Fruit fly (Drosophila melanogaster): ENCODE data around the gene holn1.

Gene holn1

DNA sequence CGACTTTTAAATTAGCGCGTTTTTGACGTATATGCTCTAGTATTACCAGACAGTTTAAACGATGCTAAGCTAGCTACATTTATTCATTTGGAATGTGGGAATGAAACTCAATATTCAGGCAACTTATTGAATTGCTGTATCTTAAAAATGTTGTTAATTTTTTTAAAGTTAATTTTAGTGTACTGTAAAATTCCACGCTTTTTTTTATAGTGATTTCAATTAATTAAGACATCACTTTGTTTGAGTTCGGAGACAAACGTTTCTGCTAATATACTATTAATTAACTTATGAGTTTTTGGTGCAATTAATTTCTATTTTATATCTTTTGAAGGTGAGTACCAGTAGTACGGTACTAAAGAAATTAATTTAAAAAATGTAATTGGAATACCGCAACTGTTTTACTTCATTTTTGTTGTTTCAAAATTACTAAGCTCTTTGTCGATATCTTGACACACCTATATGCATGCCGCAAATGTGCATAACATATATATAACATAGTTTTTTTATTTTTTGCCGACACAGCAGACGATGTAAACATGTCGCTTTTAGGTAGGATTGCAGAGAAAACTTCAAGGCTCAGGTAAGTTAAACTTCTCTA lies 49.5 kb upstream of the holn1 start, which contains the start of the genes Cdk1 and mRpS7 (continued):
- TF ChIP-seq lz (GFP tag; optimal IDR thresholded peaks at IDR 0.05) = peak; percentile 61
- TF ChIP-seq salr (GFP tag; optimal IDR thresholded peaks at IDR 0.05) = peak in 1 of 2 experiments; percentile 69
- TF ChIP-seq CG31627 (GFP tag; optimal IDR thresholded peaks at IDR 0.05) = peak; percentile 74
- no peak for TF ChIP-seq spab (GFP tag; optimal IDR thresholded peaks at IDR 0.05)
- TF ChIP-seq pdm3 (GFP tag; optimal IDR thresholded peaks at IDR 0.05) = peak; percentile 78

DNA sequence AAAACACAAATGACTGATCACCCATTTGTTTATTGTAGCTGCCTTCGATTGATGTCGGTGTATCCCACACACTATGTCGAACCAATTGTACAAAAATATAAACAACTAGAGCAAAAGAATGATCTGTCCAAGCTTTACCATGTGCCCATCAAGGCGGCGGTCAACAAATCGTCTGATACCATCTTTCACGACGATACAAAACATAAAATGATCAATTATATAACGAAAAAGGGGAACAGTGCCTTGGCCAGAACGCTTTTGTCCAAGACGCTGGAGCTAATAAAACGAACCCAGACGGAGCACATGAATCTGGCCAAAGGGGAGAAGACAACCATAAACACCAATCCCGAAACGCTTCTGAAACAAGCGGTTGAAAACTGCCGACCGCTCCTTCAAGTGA lies 49.0 kb upstream of the holn1 start:
- no peak for TF ChIP-seq ss (GFP tag; optimal IDR thresholded peaks at IDR 0.05)
- no peak for TF ChIP-seq topi (GFP tag; optimal IDR thresholded peaks at IDR 0.05)

- TF ChIP-seq Ets96B (tag; optimal IDR thresholded peaks at IDR 0.05) (peak; percentile 24), pdm3 (GFP tag; optimal IDR thresholded peaks at IDR 0.05) (peak; percentile 73), CG3032 (tag; optimal IDR thresholded peaks at IDR 0.05) (peak; percentile 61), CG34406 (GFP tag; optimal IDR thresholded peaks at IDR 0.05) (no peak), Hr4 (GFP tag; optimal IDR thresholded peaks at IDR 0.05) (peak; percentile 54), CG11762 (GFP tag; optimal IDR thresholded peaks at IDR 0.05; ENCODE audit: insufficient read depth) (no peak), CG7368 (GFP tag; optimal IDR thresholded peaks at IDR 0.05) (peak; percentile 24), Sox102F (GFP tag; optimal IDR thresholded peaks at IDR 0.05) (peak; percentile 4), net (GFP tag; optimal IDR thresholded peaks at IDR 0.05) (peak; percentile 23), CG6854 (GFP tag; optimal IDR thresholded peaks at IDR 0.05) (no peak), CG10631 (GFP tag; optimal IDR thresholded peaks at IDR 0.05) (no peak), topi (GFP tag; optimal IDR thresholded peaks at IDR 0.05) (peak; percentile 44), CG8119 (GFP tag; IDR thresholded peaks at IDR 0.05) (no peak; the same call in 2 of the 3 replicates), Sox15 (GFP tag; optimal IDR thresholded peaks at IDR 0.05) (peak; percentile 5), CG9139 (GFP tag; optimal IDR thresholded peaks at IDR 0.05) (no peak), CG11902 (GFP tag; optimal IDR thresholded peaks at IDR 0.05) (peak; percentile 11), vri (GFP tag; optimal IDR thresholded peaks at IDR 0.05) (peak; percentile 45), CG11294 (GFP tag; IDR thresholded peaks at IDR 0.05) (no peak), Ets21C (GFP tag; optimal IDR thresholded peaks at IDR 0.05) (peak; percentile 12), Hr39 (GFP tag; optimal IDR thresholded peaks at IDR 0.05) (peak; percentile 63), dac (GFP tag; optimal IDR thresholded peaks at IDR 0.05) (peak; percentile 8), CG6792 (GFP tag; optimal IDR thresholded peaks at IDR 0.05) (peak; percentile 36), achi (GFP tag; optimal IDR thresholded peaks at IDR 0.05) (peak; percentile 45), ss (GFP tag; optimal IDR thresholded peaks at IDR 0.05) (peak in 1 of 2 experiments; percentile 24), CG3919 (GFP tag; optimal IDR thresholded peaks at IDR 0.05) (no peak), CG6276 (GFP tag; optimal IDR thresholded peaks at IDR 0.05) (no peak), CG6808 (GFP tag; optimal IDR thresholded peaks at IDR 0.05) (no peak), OdsH (GFP tag; optimal IDR thresholded peaks at IDR 0.05) (peak; percentile 58), acj6 (GFP tag; optimal IDR thresholded peaks at IDR 0.05) (peak; percentile 38), Lpt (GFP tag; optimal IDR thresholded peaks at IDR 0.05) (no peak), Eip75B (GFP tag; optimal IDR thresholded peaks at IDR 0.05) (peak; percentile 67), esn (GFP tag; optimal IDR thresholded peaks at IDR 0.05) (peak; percentile 66), lz (GFP tag; optimal IDR thresholded peaks at IDR 0.05) (peak; percentile 61), CG32006 (GFP tag; optimal IDR thresholded peaks at IDR 0.05) (no peak), CG8632 (GFP tag; optimal IDR thresholded peaks at IDR 0.05) (no peak), fd59A (GFP tag; optimal IDR thresholded peaks at IDR 0.05) (no peak), dsx (GFP tag; optimal IDR thresholded peaks at IDR 0.05; ENCODE audit: poor library complexity, severe bottlenecking) (peak; percentile 29), Gug (GFP tag; IDR thresholded peaks at IDR 0.05) (no peak), CG1621 (tag; optimal IDR thresholded peaks at IDR 0.05) (no peak), svp (GFP tag) (no peak), Eip78C (GFP tag) (peak; percentile 73), CG16779 (tag; optimal IDR thresholded peaks at IDR 0.05) (no peak)
These were observed 47.7 kb upstream of the holn1 start, which contains the start of gene da for dm6 chr2L:10387869-10388726. Gene da (plus strand): TSS chr2L:10388105.
